Worm (Caenorhabditis elegans) whole organism, L3 larva: Measurements from ENCODE around the gene mrps-14.

Experiments used
- elt-2 ChIP-seq: sonication (generic microtip); optimal IDR thresholded peaks from 2 replicates; lab custom pipeline; 2016; ENCODE audit warnings: missing genetic modification reagents, mild to moderate bottlenecking, missing genetic modification characterization, missing compliant biosample characterization
- fkh-2 ChIP-seq: fragments of 150-350 bp; optimal IDR thresholded peaks from 2 replicates; lab custom pipeline; 2014; ENCODE audit warnings: missing biosample characterization, missing genetic modification reagents, missing genetic modification characterization
- fos-1 ChIP-seq: fragments of 150-350 bp; optimal IDR thresholded peaks from 2 replicates; lab custom pipeline; 2014; ENCODE audit warnings: missing biosample characterization, missing genetic modification characterization
- mdl-1 ChIP-seq: fragments of 150-350 bp; optimal IDR thresholded peaks from 2 replicates; lab custom pipeline; 2014; ENCODE audit warnings: missing biosample characterization, missing genetic modification characterization
- nhr-237 ChIP-seq: fragments of 150-350 bp; optimal IDR thresholded peaks from 2 replicates; lab custom pipeline; 2014; ENCODE audit warnings: missing biosample characterization, missing genetic modification characterization
- nhr-43 ChIP-seq: sonication (generic microtip); optimal IDR thresholded peaks from 2 replicates; lab custom pipeline; 2016; ENCODE audit warnings: mild to moderate bottlenecking, missing genetic modification characterization, missing compliant biosample characterization; ENCODE audit not compliant: poor library complexity, severe bottlenecking
- nhr-76 ChIP-seq: fragments of 150-350 bp; sonication (generic microtip); optimal IDR thresholded peaks from 5 replicates; lab custom pipeline; 2014; ENCODE audit warnings: missing biosample characterization, missing genetic modification characterization
- skn-1 ChIP-seq: fragments of 150-350 bp; optimal IDR thresholded peaks from 2 replicates; lab custom pipeline; 2014; ENCODE audit warnings: missing biosample characterization, missing genetic modification characterization
- snpc-4 ChIP-seq: fragments of 150-350 bp; optimal IDR thresholded peaks from 2 replicates; lab custom pipeline; 2014; ENCODE audit warnings: missing biosample characterization, missing genetic modification characterization
- tbx-2 ChIP-seq: sonication (generic microtip); optimal IDR thresholded peaks from 2 replicates; lab custom pipeline; 2016; ENCODE audit warnings: mild to moderate bottlenecking, missing genetic modification characterization, missing compliant biosample characterization

DNA sequence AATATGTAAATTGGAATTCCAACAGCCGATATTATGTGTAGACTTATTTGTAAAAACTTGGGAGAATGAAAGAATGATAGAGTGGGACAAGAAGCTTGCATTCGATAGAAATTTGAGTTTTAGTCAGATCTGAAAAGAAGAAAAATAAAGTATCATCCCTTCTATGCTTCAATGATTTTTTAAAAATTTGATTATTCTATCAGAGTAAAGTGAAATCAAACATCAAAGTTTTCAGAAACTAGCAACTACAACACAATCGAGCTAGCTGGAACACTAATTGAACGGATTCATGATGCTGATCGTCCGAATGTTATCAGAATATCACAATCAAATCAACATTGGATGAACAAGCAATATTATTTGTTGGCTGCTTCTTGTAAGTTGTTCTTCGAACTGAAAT is 15.3 kb downstream of the mrps-14 start, which contains the start of gene srh-135:
- TF ChIP-seq elt-2 (tag; lab: Kevin White, UChicago) (no peak), tbx-2 (tag; lab: Kevin White, UChicago) (no peak), snpc-4 (tag; lab: Kevin White, UChicago) (no peak), nhr-76 (tag; lab: Kevin White, UChicago) (no peak), mdl-1 (tag; lab: Kevin White, UChicago) (no peak), fkh-2 (no peak), fos-1 (no peak), nhr-43 (tag; lab: Kevin White, UChicago) (no peak), skn-1 (tag; lab: Kevin White, UChicago) (no peak), nhr-237 (tag; lab: Kevin White, UChicago) (no peak)
